Worm (Caenorhabditis elegans): Measurements from ENCODE around the gene D2096.12.

D2096.12 gene

DNA sequence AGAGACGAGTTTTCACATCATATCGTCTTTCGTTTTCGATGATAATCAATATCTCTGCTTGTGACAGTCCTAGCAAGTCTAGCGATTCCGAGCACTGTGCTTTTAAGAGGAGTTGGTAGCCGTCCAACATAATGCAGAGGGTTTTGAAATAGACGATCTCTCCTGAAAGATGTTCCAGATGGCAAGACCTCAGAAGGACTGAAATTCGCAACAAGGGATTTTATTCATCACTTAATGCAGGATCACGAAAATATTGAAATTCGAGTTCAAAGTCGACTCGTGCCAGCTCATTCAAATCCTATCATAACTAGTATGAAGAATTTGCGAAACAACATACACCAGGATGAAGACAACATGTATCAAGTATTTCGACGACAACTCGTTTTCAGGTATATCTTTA lies 14.2 kb downstream of the D2096.12 start, which contains the start of gene D2096.7 (continued):
- TF ChIP-seq zfp-2 (tag; optimal IDR thresholded peaks at IDR 0.05) (no peak), nhr-77 (tag; optimal IDR thresholded peaks at IDR 0.05) (no peak), attf-4 (tag; optimal IDR thresholded peaks at IDR 0.05) (no peak), skn-1 (tag; optimal IDR thresholded peaks at IDR 0.05) (no peak), ceh-28 (tag; optimal IDR thresholded peaks at IDR 0.05) (no peak), ceh-44 (GFP tag; IDR thresholded peaks at IDR 0.05) (no peak), lin-39 (tag; optimal IDR thresholded peaks at IDR 0.05) (no peak), saeg-2 (GFP tag; IDR thresholded peaks at IDR 0.05) (peak; percentile 47; the same call in 1 of the 2 replicates), mxl-2 (GFP tag; conservative IDR thresholded peaks at IDR 0.05) (0 out of 2 replicates have a peak, but pooled peaks have one; percentile 41), nhr-41 (GFP tag; IDR thresholded peaks at IDR 0.05) (no peak), nhr-10 (tag; optimal IDR thresholded peaks at IDR 0.05) (no peak), pha-4 (GFP tag; IDR thresholded peaks at IDR 0.05) (peak; percentile 74), pha-4 (tag; optimal IDR thresholded peaks at IDR 0.05) (no peak), daf-8 (GFP tag; IDR thresholded peaks at IDR 0.05) (no peak), zip-2 (tag; optimal IDR thresholded peaks at IDR 0.05) (no peak), tra-1 (GFP tag; IDR thresholded peaks at IDR 0.05) (no peak; the same call in 1 of the 2 replicates), F49E8.2 (tag; optimal IDR thresholded peaks at IDR 0.05; ENCODE audit: borderline replicate concordance) (peak; percentile 94)

DNA sequence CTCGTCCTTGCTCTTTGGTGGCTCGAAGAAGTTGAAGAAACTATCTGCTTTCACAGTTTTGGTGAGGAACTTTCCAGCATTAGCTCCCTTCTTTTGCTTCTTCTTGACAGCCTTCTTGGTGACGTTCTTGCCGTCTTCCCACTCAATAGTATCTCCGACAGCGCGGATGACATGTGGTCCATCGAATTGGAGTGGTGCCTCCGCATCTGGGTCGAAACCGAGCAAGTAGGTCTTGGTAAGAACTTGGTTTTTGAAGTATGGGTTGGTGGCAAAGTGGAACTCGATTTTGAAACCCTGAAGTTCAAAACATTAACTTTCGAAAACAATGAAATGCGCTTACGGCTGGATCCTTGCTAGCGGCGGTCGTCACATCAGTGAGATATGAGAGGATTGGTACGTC lies 15.0 kb downstream of the D2096.12 start:
- TF ChIP-seq lin-13 (GFP tag; optimal IDR thresholded peaks at IDR 0.05), result no peak
- peak; percentile 62 for TF ChIP-seq aha-1 (tag)

DNA sequence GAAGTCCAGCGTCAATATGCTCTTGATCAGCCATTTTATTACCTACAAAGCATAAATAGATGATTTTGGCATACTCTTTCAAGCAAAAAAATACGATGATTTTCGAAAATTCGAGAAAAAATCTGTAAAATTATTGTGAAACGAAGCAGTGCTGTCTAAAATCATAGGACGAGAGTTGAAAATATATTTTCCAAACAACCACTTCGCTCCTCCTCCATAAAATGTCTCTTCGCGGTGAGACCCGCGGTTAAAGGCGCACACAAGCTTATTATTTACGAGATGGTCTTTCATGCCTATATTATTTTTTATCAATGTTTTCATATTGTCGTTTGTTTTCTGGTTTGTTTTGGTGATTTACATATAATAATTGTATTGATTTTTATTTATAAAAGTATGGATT lies 16.0 kb downstream of the D2096.12 start, which contains the start of gene nap-1:
Gene nap-1, minus strand, starts transcription at position 42 of the 400 bp plus-strand sequence.
- TF ChIP-seq tra-1 (GFP tag; IDR thresholded peaks at IDR 0.05) (no peak), Y5F2A.4 (GFP tag; optimal IDR thresholded peaks at IDR 0.05) (no peak), lin-1 (GFP tag; IDR thresholded peaks at IDR 0.05) (no peak), F37D6.2 (tag; optimal IDR thresholded peaks at IDR 0.05) (no peak), T26A8.4 (GFP tag; IDR thresholded peaks at IDR 0.05) (peak; percentile 23; the same call in 1 of the 2 replicates), saeg-2 (GFP tag; IDR thresholded peaks at IDR 0.05) (no peak), php-3 (GFP tag; IDR thresholded peaks at IDR 0.05) (no peak), R02D3.7 (tag; optimal IDR thresholded peaks at IDR 0.05) (peak; percentile 91), daf-16 (GFP tag; optimal IDR thresholded peaks at IDR 0.05) (no peak), daf-16 (tag; optimal IDR thresholded peaks at IDR 0.05) (peak; percentile 87), spr-3 (GFP tag; optimal IDR thresholded peaks at IDR 0.05) (no peak), fkh-10 (GFP tag; optimal IDR thresholded peaks at IDR 0.05) (peak; percentile 18), hmg-1.1 (GFP tag; IDR thresholded peaks at IDR 0.05) (peak; percentile 63), snpc-4 (tag; optimal IDR thresholded peaks at IDR 0.05) (no peak), Y75B8A.6 (GFP tag; IDR thresholded peaks at IDR 0.05) (no peak), aly-2 (tag; optimal IDR thresholded peaks at IDR 0.05) (no peak), lin-38 (GFP tag; IDR thresholded peaks at IDR 0.05) (peak; percentile 58), hlh-11 (tag; optimal IDR thresholded peaks at IDR 0.05) (peak; percentile 59), F44E2.7 (GFP tag; IDR thresholded peaks at IDR 0.05) (no peak), nhr-6 (tag; optimal IDR thresholded peaks at IDR 0.05) (peak; percentile 60), F49E8.2 (tag; optimal IDR thresholded peaks at IDR 0.05; ENCODE audit: borderline replicate concordance) (no peak), lin-39 (tag; optimal IDR thresholded peaks at IDR 0.05) (no peak), spr-1 (tag; optimal IDR thresholded peaks at IDR 0.05) (no peak), D1046.2 (GFP tag; IDR thresholded peaks at IDR 0.05) (no peak), hlh-30 (tag; optimal IDR thresholded peaks at IDR 0.05; ENCODE audit: insufficient read depth) (peak; percentile 78), nhr-28 (tag; optimal IDR thresholded peaks at IDR 0.05) (peak; percentile 66), ZK546.5 (tag; optimal IDR thresholded peaks at IDR 0.05) (no peak), lsy-2 (tag; optimal IDR thresholded peaks at IDR 0.05) (peak; percentile 46 to 92), arid-1 (GFP tag; conservative IDR thresholded peaks at IDR 0.05) (no peak), nhr-77 (tag; optimal IDR thresholded peaks at IDR 0.05) (peak; percentile 83), madf-9 (GFP tag; conservative IDR thresholded peaks at IDR 0.05) (no peak), unc-62 (GFP tag; optimal IDR thresholded peaks at IDR 0.05 in 1 of 2) (peak in 1 of 2 experiments; percentile 20), unc-62 (tag; optimal IDR thresholded peaks at IDR 0.05) (no peak), T20F7.1 (GFP tag; optimal IDR thresholded peaks at IDR 0.05) (peak; percentile 73), fos-1 (tag; optimal IDR thresholded peaks at IDR 0.05) (no peak), nhr-11 (tag; optimal IDR thresholded peaks at IDR 0.05) (peak; percentile 2)

Data from whole organism, L4 larva.